Fruit fly (Drosophila melanogaster) whole organism, embryonic: ENCODE data around the gene dbo.
A peak's percentile ranks its signal among the peaks of the same experiment; 100 is the strongest.

Experiments
- Awh ChIP-seq: fragments of 200-800 bp; sonication (Bioruptor generic); IDR thresholded peaks from 2 replicates; pipeline ENCODE4, ENCODE4 v1.3.6; 2022; ENCODE audit warnings: missing biosample characterization, missing genetic modification characterization
- Bdp1 ChIP-seq: fragments of 200-800 bp; sonication (Bioruptor generic); optimal IDR thresholded peaks from 3 replicates; lab custom pipeline; 2016; ENCODE audit warnings: missing biosample characterization, missing genetic modification characterization
- CG10565 ChIP-seq: fragments of 200-800 bp; sonication (Bioruptor generic); optimal IDR thresholded peaks from 3 replicates; lab custom pipeline; 2016; ENCODE audit warnings: missing biosample characterization, mild to moderate bottlenecking, missing genetic modification characterization
- CG11085 ChIP-seq: fragments of 200-800 bp; sonication (Bioruptor generic); IDR thresholded peaks from 2 replicates; pipeline ENCODE4 v1.3.6; 2022; ENCODE audit warnings: missing biosample characterization, missing genetic modification characterization
- CG11456 ChIP-seq: fragments of 200-800 bp; sonication (Bioruptor generic); IDR thresholded peaks from 3 replicates; pipeline ENCODE4 v1.3.6; 2022; ENCODE audit warnings: missing biosample characterization, missing genetic modification characterization
- CG11696 ChIP-seq: fragments of 200-800 bp; sonication (Bioruptor generic); IDR thresholded peaks from 2 replicates; pipeline ENCODE4 v1.3.6; 2022; ENCODE audit warnings: missing biosample characterization, missing genetic modification characterization
- CG13775 ChIP-seq: fragments of 200-800 bp; sonication (Bioruptor generic); optimal IDR thresholded peaks from 3 replicates; lab custom pipeline; 2017; ENCODE audit warnings: missing biosample characterization, mild to moderate bottlenecking, missing genetic modification characterization
- CG13894 ChIP-seq: fragments of 200-800 bp; sonication (Bioruptor generic); optimal IDR thresholded peaks from 3 replicates; lab custom pipeline; 2018; ENCODE audit warnings: missing biosample characterization, mild to moderate bottlenecking, missing genetic modification characterization, moderate library complexity
- CG1529 ChIP-seq: fragments of 200-800 bp; sonication (Bioruptor generic); optimal IDR thresholded peaks from 3 replicates; lab custom pipeline; 2018; ENCODE audit warnings: missing biosample characterization, missing genetic modification characterization
- CG15479 ChIP-seq: fragments of 200-800 bp; sonication (Bioruptor generic); optimal IDR thresholded peaks from 3 replicates; lab custom pipeline; 2019; ENCODE audit warnings: missing biosample characterization, mild to moderate bottlenecking, missing genetic modification characterization, moderate library complexity
- CG15601 ChIP-seq: fragments of 200-800 bp; sonication (Bioruptor generic); optimal IDR thresholded peaks from 3 replicates; lab custom pipeline; 2019; ENCODE audit warnings: missing biosample characterization, mild to moderate bottlenecking, missing genetic modification characterization, moderate library complexity
- CG2116 ChIP-seq: fragments of 200-800 bp; sonication (Bioruptor generic); optimal IDR thresholded peaks from 3 replicates; lab custom pipeline; 2018; ENCODE audit warnings: missing biosample characterization, mild to moderate bottlenecking, missing genetic modification characterization
- CG34224 ChIP-seq: fragments of 200-800 bp; sonication (Bioruptor generic); IDR thresholded peaks from 3 replicates; pipeline ENCODE4 v1.3.6; 2022; ENCODE audit warnings: missing biosample characterization, missing genetic modification characterization; ENCODE audit not compliant: partially characterized antibody
- CG3726 ChIP-seq: fragments of 200-800 bp; sonication (Bioruptor generic); IDR thresholded peaks from 3 replicates; pipeline ENCODE4, ENCODE4 v1.3.6; 2022; ENCODE audit warnings: missing biosample characterization, missing genetic modification characterization
- CG3838 ChIP-seq: fragments of 200-800 bp; sonication (Bioruptor generic); optimal IDR thresholded peaks from 3 replicates; lab custom pipeline; 2016; ENCODE audit warnings: missing biosample characterization, missing genetic modification characterization
- CG4854 ChIP-seq: fragments of 200-800 bp; sonication (Bioruptor generic); optimal IDR thresholded peaks from 2 replicates; lab custom pipeline; 2016; ENCODE audit warnings: missing biosample characterization, missing genetic modification characterization, inconsistent platforms
- CG6689 ChIP-seq: fragments of 200-800 bp; sonication (Bioruptor generic); IDR thresholded peaks from 2 replicates; pipeline ENCODE4 v1.3.6; 2022; ENCODE audit warnings: missing biosample characterization, missing genetic modification characterization
- CG7271 ChIP-seq: fragments of 200-800 bp; sonication (Bioruptor generic); optimal IDR thresholded peaks from 2 replicates; lab custom pipeline; 2018; ENCODE audit warnings: missing biosample characterization, mild to moderate bottlenecking, missing genetic modification characterization, moderate library complexity
- CG7745 ChIP-seq: fragments of 200-800 bp; sonication (Bioruptor generic); optimal IDR thresholded peaks from 2 replicates; lab custom pipeline; 2018; ENCODE audit warnings: missing biosample characterization, mild to moderate bottlenecking, missing genetic modification characterization, moderate library complexity
- CG9932 ChIP-seq: fragments of 200-800 bp; sonication (Bioruptor generic); IDR thresholded peaks from 2 replicates; pipeline ENCODE4 v1.3.6; 2022; ENCODE audit warnings: missing biosample characterization, missing genetic modification characterization
- CkIIα-i1 ChIP-seq: fragments of 200-800 bp; sonication (Bioruptor generic); IDR thresholded peaks from 2 replicates; pipeline ENCODE4 v1.3.6; 2022; ENCODE audit warnings: missing biosample characterization, missing genetic modification characterization
- CoRest ChIP-seq: fragments of 200-800 bp; sonication (Bioruptor generic); optimal IDR thresholded peaks from 3 replicates; lab custom pipeline; 2018; ENCODE audit warnings: missing biosample characterization, mild to moderate bottlenecking, missing genetic modification characterization, moderate library complexity
- CrebB ChIP-seq: fragments of 200-800 bp; sonication (Bioruptor generic); optimal IDR thresholded peaks from 3 replicates; lab custom pipeline; 2018; ENCODE audit warnings: missing biosample characterization, mild to moderate bottlenecking, missing genetic modification characterization
- D ChIP-seq, 2 experiments: fragments of 200-800 bp in 1 of 2; fragments of >200 bp in 1 of 2; sonication (Bioruptor generic) in 1 of 2; optimal IDR thresholded peaks; 2 replicates in 1 of 2; 3 replicates in 1 of 2; lab custom pipeline; 2017; ENCODE audit warnings: mild to moderate bottlenecking in 1 of 2, missing biosample characterization in 1 of 2, missing genetic modification characterization in 1 of 2, missing genetic modification reagents in 1 of 2
- Dbx ChIP-seq: fragments of 200-800 bp; sonication (Bioruptor generic); IDR thresholded peaks from 3 replicates; pipeline ENCODE4 v1.3.6; 2022; ENCODE audit warnings: missing biosample characterization, missing genetic modification characterization
- Eip74EF ChIP-seq, 2 experiments: fragments of 200-800 bp in 1 of 2; fragments of >200 bp in 1 of 2; sonication (Bioruptor generic) in 1 of 2; optimal IDR thresholded peaks; 2 replicates each; lab custom pipeline; 2017 to 2019; ENCODE audit warnings: missing biosample characterization in 2 of 2, missing genetic modification characterization in 2 of 2, mild to moderate bottlenecking in 1 of 2, moderate library complexity in 1 of 2
- Elba2 ChIP-seq: fragments of 200-800 bp; sonication (Bioruptor generic); optimal IDR thresholded peaks from 3 replicates; lab custom pipeline; 2016; ENCODE audit warnings: missing biosample characterization, missing genetic modification characterization
- MTF-1 ChIP-seq: fragments of 200-800 bp; sonication (Bioruptor generic); optimal IDR thresholded peaks from 2 replicates; lab custom pipeline; 2018; ENCODE audit warnings: missing biosample characterization, mild to moderate bottlenecking, missing genetic modification characterization, borderline replicate concordance
- Max ChIP-seq: fragments of 200-800 bp; sonication (Bioruptor generic); optimal IDR thresholded peaks from 2 replicates; lab custom pipeline; 2016; ENCODE audit warnings: missing biosample characterization, mild to moderate bottlenecking, missing genetic modification characterization
- Med ChIP-seq: fragments of 200-800 bp; sonication (Bioruptor generic); peaks from one replicate; lab custom pipeline; 2016; ENCODE audit warnings: missing biosample characterization, missing genetic modification characterization, mild to moderate bottlenecking, inconsistent platforms, moderate library complexity
- Meics ChIP-seq: fragments of 200-800 bp; sonication (Bioruptor generic); optimal IDR thresholded peaks from 2 replicates; lab custom pipeline; 2017; ENCODE audit warnings: missing biosample characterization, mild to moderate bottlenecking, missing genetic modification characterization
- Pdp1 ChIP-seq, 2 experiments: fragments of 200-800 bp; sonication (Bioruptor generic); optimal IDR thresholded peaks; 3 replicates each; lab custom pipeline; 2016; ENCODE audit warnings: missing biosample characterization in 2 of 2, missing genetic modification characterization in 2 of 2, mild to moderate bottlenecking in 1 of 2, moderate library complexity in 1 of 2
- Rfx ChIP-seq: fragments of 200-800 bp; sonication (Bioruptor generic); IDR thresholded peaks from 2 replicates; pipeline ENCODE4 v1.3.6; 2022; ENCODE audit warnings: missing biosample characterization, missing genetic modification characterization
- Sox102F ChIP-seq: fragments of 200-800 bp; sonication (Bioruptor generic); optimal IDR thresholded peaks from 2 replicates; lab custom pipeline; 2018; ENCODE audit warnings: missing biosample characterization, mild to moderate bottlenecking, missing genetic modification characterization, moderate library complexity
- Spps ChIP-seq: fragments of 200-800 bp; sonication (Bioruptor generic); optimal IDR thresholded peaks from 2 replicates; lab custom pipeline; 2018; ENCODE audit warnings: missing biosample characterization, mild to moderate bottlenecking, missing genetic modification characterization
- ab ChIP-seq: fragments of 200-800 bp; sonication (Bioruptor generic); optimal IDR thresholded peaks from 2 replicates; lab custom pipeline; 2016; ENCODE audit warnings: missing biosample characterization, missing genetic modification characterization
- bbx ChIP-seq: fragments of 200-800 bp; sonication (Bioruptor generic); IDR thresholded peaks from 2 replicates; pipeline ENCODE4 v1.3.6; 2022; ENCODE audit warnings: missing biosample characterization, missing genetic modification characterization; ENCODE audit not compliant: partially characterized antibody
- ci ChIP-seq: fragments of 200-800 bp; sonication (Bioruptor generic); IDR thresholded peaks from 3 replicates; pipeline ENCODE4 v1.3.6; 2022; ENCODE audit warnings: missing biosample characterization, missing genetic modification characterization
- eve ChIP-seq, 2 experiments: fragments of >200 bp; optimal IDR thresholded peaks; 2 replicates each; lab custom pipeline; 2017; ENCODE audit warnings: missing biosample characterization in 2 of 2, missing genetic modification characterization in 2 of 2
- eyg ChIP-seq: fragments of 200-800 bp; sonication (Bioruptor generic); optimal IDR thresholded peaks from 3 replicates; lab custom pipeline; 2016; ENCODE audit warnings: missing biosample characterization, missing genetic modification characterization
- h ChIP-seq: fragments of >200 bp; optimal IDR thresholded peaks from 2 replicates; lab custom pipeline; 2017
- ham ChIP-seq: fragments of 200-800 bp; sonication (Bioruptor generic); IDR thresholded peaks from 2 replicates; pipeline ENCODE4 v1.3.6; 2022; ENCODE audit warnings: missing biosample characterization, missing genetic modification characterization
- hkb ChIP-seq, 2 experiments: fragments of 200-800 bp in 1 of 2; fragments of >200 bp in 1 of 2; sonication (Bioruptor generic) in 1 of 2; IDR thresholded peaks in 1 of 2; optimal IDR thresholded peaks in 1 of 2; 2 replicates each; pipeline versions ENCODE4 v1.3.6 to Lab custom; 2017 to 2022; ENCODE audit warnings: missing biosample characterization in 1 of 2, missing genetic modification characterization in 1 of 2
- jigr1 ChIP-seq: fragments of 200-800 bp; sonication (Bioruptor generic); IDR thresholded peaks from 3 replicates; pipeline ENCODE4 v1.3.6; 2022; ENCODE audit warnings: missing biosample characterization, missing genetic modification characterization
- lola ChIP-seq, 3 experiments: fragments of >200 bp in 2 of 3; fragments of 200-800 bp in 1 of 3; sonication (Bioruptor generic) in 1 of 3; optimal IDR thresholded peaks; 2 replicates each; lab custom pipeline; 2017 to 2019; ENCODE audit warnings: missing biosample characterization in 3 of 3, missing genetic modification characterization in 3 of 3, mild to moderate bottlenecking in 1 of 3, moderate library complexity in 1 of 3
- maf-S ChIP-seq: fragments of 200-800 bp; sonication (Bioruptor generic); optimal IDR thresholded peaks from 2 replicates; lab custom pipeline; 2016; ENCODE audit warnings: missing biosample characterization, missing genetic modification characterization
- pita ChIP-seq: fragments of 200-800 bp; sonication (Bioruptor generic); optimal IDR thresholded peaks from 2 replicates; lab custom pipeline; 2017; ENCODE audit warnings: missing biosample characterization, mild to moderate bottlenecking, missing genetic modification characterization
- pros ChIP-seq: fragments of 200-800 bp; sonication (Bioruptor generic); optimal IDR thresholded peaks from 3 replicates; lab custom pipeline; 2019; ENCODE audit warnings: missing biosample characterization, mild to moderate bottlenecking, missing genetic modification characterization, moderate library complexity
- sens ChIP-seq: fragments of 200-800 bp; sonication (Bioruptor generic); peaks from one replicate; lab custom pipeline; 2016; ENCODE audit warnings: missing biosample characterization, missing genetic modification characterization
- slbo ChIP-seq: fragments of 200-800 bp; sonication (Bioruptor generic); IDR thresholded peaks from 2 replicates; pipeline ENCODE4 v1.3.6; 2022; ENCODE audit warnings: missing biosample characterization, missing genetic modification characterization

dbo gene

DNA sequence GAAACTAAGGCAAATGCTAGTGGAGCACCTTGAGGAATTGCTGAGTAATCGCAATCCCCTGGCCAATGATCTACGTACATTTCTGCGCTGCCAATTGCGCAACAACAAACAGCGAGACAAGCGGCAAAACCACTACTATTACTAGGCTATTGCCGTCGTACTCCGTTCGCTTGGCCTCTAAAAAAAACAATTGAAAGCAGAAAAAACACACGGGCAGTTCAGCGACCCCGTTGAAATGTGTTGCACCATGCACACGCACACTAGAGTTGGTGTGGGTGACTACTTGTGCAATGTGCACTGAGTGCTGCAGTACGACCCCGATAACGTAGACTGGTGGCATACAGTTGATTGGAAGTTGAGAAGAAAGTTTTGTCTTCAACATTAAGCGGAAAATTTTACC is 2.2 kb upstream of the dbo start (continued):
- TF ChIP-seq CoRest (tag; lab: Kevin White, UChicago), result no peak
- TF ChIP-seq CG10565 (GFP tag; lab: Kevin White, UChicago), result no peak
- TF ChIP-seq CG13894, result no peak
- no peak for TF ChIP-seq Rfx (GFP tag; lab: Robert Waterston, UW)
- TF ChIP-seq CG3726 (GFP tag; lab: Robert Waterston, UW), result no peak
- peak; percentile 12; the same call in 1 of the 2 replicates for TF ChIP-seq CkIIα-i1 (GFP tag; lab: Robert Waterston, UW)
- TF ChIP-seq Pdp1 (GFP tag; optimal IDR thresholded peaks at IDR 0.05; lab: Kevin White, UChicago), result peak in 1 of 2 experiments; percentile 96
- no peak for TF ChIP-seq Awh (GFP tag; lab: Robert Waterston, UW)
- TF ChIP-seq CG1529, result no peak
- no peak for TF ChIP-seq Dbx (GFP tag; lab: Robert Waterston, UW)
- TF ChIP-seq ci, result peak; percentile 59
- no peak for TF ChIP-seq Eip74EF (GFP tag; optimal IDR thresholded peaks at IDR 0.05; lab: Kevin White, UChicago)
- TF ChIP-seq CG6689 (GFP tag; lab: Robert Waterston, UW), result no peak
- no peak for TF ChIP-seq jigr1 (GFP tag; lab: Robert Waterston, UW)
- no peak for TF ChIP-seq lola (GFP tag; optimal IDR thresholded peaks at IDR 0.05; lab: Kevin White, UChicago)
- TF ChIP-seq eve (GFP tag; optimal IDR thresholded peaks at IDR 0.05; lab: Kevin White, UChicago), result no peak
- TF ChIP-seq ab (GFP tag; lab: Kevin White, UChicago), result no peak
- no peak for TF ChIP-seq CG7271 (tag; lab: Kevin White, UChicago)
- no peak for TF ChIP-seq CrebB (tag; lab: Kevin White, UChicago)
- TF ChIP-seq CG11456 (GFP tag; lab: Robert Waterston, UW), result no peak
- TF ChIP-seq Sox102F (GFP tag; lab: Kevin White, UChicago), result no peak
- TF ChIP-seq Bdp1 (GFP tag; lab: Kevin White, UChicago), result no peak
- TF ChIP-seq CG7745 (tag; lab: Kevin White, UChicago), result no peak
- TF ChIP-seq Elba2, result no peak
- TF ChIP-seq Med, result peak; percentile 15
- no peak for TF ChIP-seq Spps
- no peak for TF ChIP-seq bbx
- no peak for TF ChIP-seq pita (GFP tag; lab: Kevin White, UChicago)
- no peak for TF ChIP-seq CG9932 (GFP tag; lab: Robert Waterston, UW)
- TF ChIP-seq CG2116 (GFP tag; lab: Kevin White, UChicago), result no peak
- TF ChIP-seq eyg (GFP tag; lab: Kevin White, UChicago), result no peak
- TF ChIP-seq CG15479 (GFP tag; lab: Kevin White, UChicago), result peak; percentile 68
- no peak for TF ChIP-seq Max (GFP tag; lab: Kevin White, UChicago)
- TF ChIP-seq D (optimal IDR thresholded peaks at IDR 0.05; lab: Kevin White, UChicago), result no peak
- no peak for TF ChIP-seq D (GFP tag; optimal IDR thresholded peaks at IDR 0.05; lab: Kevin White, UChicago)
- TF ChIP-seq ham, result no peak
- TF ChIP-seq hkb (optimal IDR thresholded peaks at IDR 0.05; lab: Kevin White, UChicago), result no peak
- TF ChIP-seq hkb (GFP tag; IDR thresholded peaks at IDR 0.05; lab: Robert Waterston, UW), result peak; percentile 23; the same call in 1 of the 2 replicates
- no peak for TF ChIP-seq pros
- TF ChIP-seq CG34224 (GFP tag; lab: Robert Waterston, UW), result no peak
- no peak for TF ChIP-seq CG4854 (GFP tag; lab: Kevin White, UChicago)
- no peak for TF ChIP-seq CG11696 (GFP tag; lab: Robert Waterston, UW)
- no peak for TF ChIP-seq CG3838 (GFP tag; lab: Kevin White, UChicago)
- TF ChIP-seq slbo, result peak; percentile 25; the same call in 1 of the 2 replicates
- TF ChIP-seq sens, result peak; percentile 24
- TF ChIP-seq maf-S, result no peak
- TF ChIP-seq MTF-1, result peak; percentile 61
- TF ChIP-seq CG11085, result no peak
- TF ChIP-seq h (lab: Kevin White, UChicago), result no peak
- no peak for TF ChIP-seq Meics
- no peak for TF ChIP-seq CG13775 (GFP tag; lab: Kevin White, UChicago)
- peak; percentile 29 for TF ChIP-seq CG15601 (tag; lab: Kevin White, UChicago)
